Worm (Caenorhabditis elegans): Measurements from ENCODE around the gene C39H7.4.

DNA sequence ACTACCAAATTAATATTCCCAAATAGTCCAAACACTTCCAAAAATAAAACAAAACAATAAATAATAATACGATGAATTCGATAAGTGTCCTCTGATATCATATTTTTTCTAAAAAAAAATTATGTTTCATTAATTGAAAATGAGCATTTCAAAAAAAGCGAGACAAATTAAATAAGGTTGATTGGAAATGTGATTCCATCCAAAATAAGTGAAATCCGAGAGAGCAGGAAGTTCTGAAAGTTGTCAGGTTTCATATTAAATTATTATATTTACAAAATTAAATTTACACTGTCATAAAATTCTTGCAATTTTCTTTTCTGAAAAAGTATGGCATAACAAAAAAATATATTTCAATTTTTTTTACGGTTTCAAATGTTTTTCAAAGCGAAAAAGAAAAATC is 12.6 kb upstream of the C39H7.4 start, which contains the start of gene srsx-14:
- TF ChIP-seq nhr-25 (tag; optimal IDR thresholded peaks at IDR 0.05) = no peak
- no peak for TF ChIP-seq nhr-28 (tag; optimal IDR thresholded peaks at IDR 0.05)
